Worm (Caenorhabditis elegans) whole organism, L4 larva: Measurements from ENCODE around the gene Y46D2A.1.

Source experiments
- F49E8.2 ChIP-seq: sonication (generic microtip); optimal IDR thresholded peaks from 2 replicates; lab custom pipeline; 2016; ENCODE audit warnings: missing compliant biosample characterization, mild to moderate bottlenecking, missing genetic modification characterization, borderline replicate concordance
- T20F7.1 ChIP-seq: fragments of 200-800 bp; sonication (Bioruptor generic); optimal IDR thresholded peaks from 2 replicates; lab custom pipeline; 2018; ENCODE audit warnings: mild to moderate bottlenecking, missing genetic modification characterization, missing compliant biosample characterization
- T26A8.4 ChIP-seq: fragments of 200-800 bp; sonication (Bioruptor generic); IDR thresholded peaks from 2 replicates; pipeline ENCODE4 v1.3.6; 2022; ENCODE audit warnings: missing genetic modification characterization, missing compliant biosample characterization
- Y105C5A.15 ChIP-seq: fragments of 200-800 bp; sonication (Bioruptor generic); IDR thresholded peaks from 2 replicates; pipeline ENCODE4 v1.3.6; 2022; ENCODE audit warnings: missing genetic modification characterization, missing compliant biosample characterization
- Y48G9A.11 ChIP-seq: fragments of 200-800 bp; sonication (Bioruptor generic); IDR thresholded peaks from 2 replicates; pipeline ENCODE4 v1.3.6; 2022; ENCODE audit warnings: missing genetic modification reagents, missing genetic modification characterization, missing compliant biosample characterization
- aha-1 ChIP-seq: fragments of 150-350 bp; peaks from one replicate; lab custom pipeline; 2014; ENCODE audit warnings: missing biosample characterization, missing genetic modification characterization
- aly-2 ChIP-seq: sonication (generic microtip); optimal IDR thresholded peaks from 2 replicates; lab custom pipeline; 2018; ENCODE audit warnings: missing biosample characterization, missing genetic modification characterization
- arid-1 ChIP-seq: fragments of 200-800 bp; sonication (Bioruptor generic); conservative IDR thresholded peaks from 2 replicates; pipeline ENCODE4 v1.3.6; 2022; ENCODE audit warnings: missing genetic modification reagents, missing genetic modification characterization, missing compliant biosample characterization
- attf-4 ChIP-seq: sonication (generic microtip); optimal IDR thresholded peaks from 3 replicates; lab custom pipeline; 2017; ENCODE audit warnings: missing biosample characterization, missing genetic modification characterization
- ceh-62 ChIP-seq: sonication (generic microtip); optimal IDR thresholded peaks from 2 replicates; lab custom pipeline; 2017; ENCODE audit warnings: missing biosample characterization, missing genetic modification characterization
- dmd-6 ChIP-seq: fragments of 200-800 bp; sonication (Bioruptor generic); IDR thresholded peaks from 2 replicates; pipeline ENCODE4 v1.3.6; 2022; ENCODE audit warnings: missing genetic modification reagents, missing genetic modification characterization, missing compliant biosample characterization
- egl-27 ChIP-seq: sonication (generic microtip); optimal IDR thresholded peaks from 3 replicates; lab custom pipeline; 2017; ENCODE audit warnings: missing biosample characterization, missing genetic modification reagents, missing genetic modification characterization
- jun-1 ChIP-seq: fragments of 150-350 bp; optimal IDR thresholded peaks from 2 replicates; lab custom pipeline; 2014; ENCODE audit warnings: missing biosample characterization, missing genetic modification reagents, missing genetic modification characterization
- lir-3 ChIP-seq: sonication (generic microtip); optimal IDR thresholded peaks from 2 replicates; lab custom pipeline; 2016; ENCODE audit warnings: mild to moderate bottlenecking, missing genetic modification characterization, missing compliant biosample characterization
- lsy-2 ChIP-seq, 2 experiments: fragments of 150-350 bp in 1 of 2; sonication (generic microtip) in 1 of 2; optimal IDR thresholded peaks; 2 replicates each; lab custom pipeline; 2014 to 2017; ENCODE audit warnings: missing biosample characterization in 2 of 2, missing genetic modification characterization in 2 of 2
- mdl-1 ChIP-seq, 2 experiments: fragments of 150-350 bp in 1 of 2; sonication (generic microtip) in 1 of 2; optimal IDR thresholded peaks; 2 replicates each; lab custom pipeline; 2014 to 2017; ENCODE audit warnings: missing biosample characterization in 2 of 2, missing genetic modification characterization in 2 of 2
- mep-1 ChIP-seq: fragments of 150-350 bp; sonication (generic microtip); optimal IDR thresholded peaks from 3 replicates; lab custom pipeline; 2014; ENCODE audit warnings: missing biosample characterization, missing genetic modification characterization
- mxl-2 ChIP-seq: fragments of 200-800 bp; sonication (Bioruptor generic); conservative IDR thresholded peaks from 2 replicates; pipeline ENCODE4 v1.3.6; 2022; ENCODE audit warnings: missing genetic modification reagents, missing genetic modification characterization, missing compliant biosample characterization
- nhr-237 ChIP-seq: sonication (generic microtip); optimal IDR thresholded peaks from 2 replicates; lab custom pipeline; 2017; ENCODE audit warnings: missing biosample characterization, missing genetic modification characterization
- nhr-28 ChIP-seq: fragments of 150-350 bp; optimal IDR thresholded peaks from 2 replicates; lab custom pipeline; 2014; ENCODE audit warnings: missing biosample characterization, missing genetic modification characterization
- nhr-77 ChIP-seq: fragments of 150-350 bp; optimal IDR thresholded peaks from 2 replicates; lab custom pipeline; 2014; ENCODE audit warnings: missing biosample characterization, missing genetic modification characterization
- pha-4 ChIP-seq, 2 experiments: fragments of 150-350 bp in 1 of 2; fragments of 200-800 bp in 1 of 2; sonication (Bioruptor generic) in 1 of 2; IDR thresholded peaks in 1 of 2; optimal IDR thresholded peaks in 1 of 2; 2 replicates each; pipeline versions ENCODE4 v1.3.6 to Lab custom; 2014 to 2022; ENCODE audit warnings: missing genetic modification characterization in 2 of 2, missing genetic modification reagents in 2 of 2, missing biosample characterization in 1 of 2, missing compliant biosample characterization in 1 of 2
- php-3 ChIP-seq: fragments of 200-800 bp; sonication (Bioruptor generic); IDR thresholded peaks from 2 replicates; pipeline ENCODE4 v1.3.6; 2022; ENCODE audit warnings: missing genetic modification reagents, missing genetic modification characterization, missing compliant biosample characterization
- sdz-12 ChIP-seq: fragments of 200-800 bp; sonication (Bioruptor generic); optimal IDR thresholded peaks from 2 replicates; lab custom pipeline; 2018; ENCODE audit warnings: mild to moderate bottlenecking, missing genetic modification characterization, missing compliant biosample characterization
- set-16 ChIP-seq: fragments of 200-800 bp; sonication (Bioruptor generic); IDR thresholded peaks from 2 replicates; pipeline ENCODE4 v1.3.6; 2022; ENCODE audit warnings: missing genetic modification reagents, missing genetic modification characterization, missing compliant biosample characterization
- unc-62 ChIP-seq, 3 experiments: fragments of 150-350 bp in 1 of 3; sonication (generic microtip); optimal IDR thresholded peaks in 2 of 3; peaks in 1 of 3; 1 replicate in 1 of 3; 2 replicates in 2 of 3; lab custom pipeline; 2014 to 2017; ENCODE audit warnings: missing biosample characterization in 3 of 3, missing genetic modification characterization in 3 of 3, missing genetic modification reagents in 3 of 3, missing genotype in 1 of 3
- vab-7 ChIP-seq: fragments of 200-800 bp; sonication (Bioruptor generic); IDR thresholded peaks from 2 replicates; pipeline ENCODE4 v1.3.6; 2022; ENCODE audit warnings: missing genetic modification reagents, missing genetic modification characterization, missing compliant biosample characterization
- zfp-3 ChIP-seq: fragments of 200-800 bp; sonication (Bioruptor generic); conservative IDR thresholded peaks from 2 replicates; pipeline ENCODE4 v1.3.6; 2022; ENCODE audit warnings: missing genetic modification reagents, missing genetic modification characterization, missing compliant biosample characterization

Y46D2A.1 gene

ce11 chrII:3322257-3322656 is at the start of gene Y46D2A.1:
TSS of gene Y46D2A.1 (plus strand) at chrII:3322557.
- TF ChIP-seq zfp-3 (GFP tag; lab: Robert Waterston, UW) (no peak), dmd-6 (GFP tag; lab: Robert Waterston, UW) (0 out of 2 replicates have a peak, but pooled peaks have one; percentile 12), nhr-28 (peak; percentile 22)
- TF ChIP-seq, all 104 proteins: peak for 2

ce11 chrII:3274923-3275322 is 47.4 kb upstream of the Y46D2A.1 start, which contains the start of gene F02E11.3:
TSS of gene F02E11.3 (minus strand) at chrII:3275023.
- TF ChIP-seq nhr-237 (tag; lab: Kevin White, UChicago) = no peak
- peak; percentile 45; the same call in 1 of the 2 replicates for TF ChIP-seq set-16
- TF ChIP-seq aha-1 (tag; lab: Kevin White, UChicago) = peak; percentile 58

ce11 chrII:3277686-3278085 is 44.7 kb upstream of the Y46D2A.1 start, which contains the start of gene F02E11.4:
TSS of gene F02E11.4 (minus strand) at chrII:3277786.
- TF ChIP-seq nhr-77 (tag; lab: Kevin White, UChicago) = no peak
- no peak for TF ChIP-seq jun-1 (tag; lab: Kevin White, UChicago)
- no peak for TF ChIP-seq ceh-62 (tag; lab: Kevin White, UChicago)
- TF ChIP-seq unc-62 (GFP tag; optimal IDR thresholded peaks at IDR 0.05 in 1 of 2; lab: Kevin White, UChicago) = peak in 1 of 2 experiments; percentile 6
- no peak for TF ChIP-seq unc-62 (tag; optimal IDR thresholded peaks at IDR 0.05; lab: Kevin White, UChicago)
- no peak for TF ChIP-seq mdl-1 (tag; optimal IDR thresholded peaks at IDR 0.05; lab: Kevin White, UChicago)
- 0 out of 2 replicates have a peak, but pooled peaks have one; percentile 34 for TF ChIP-seq arid-1 (GFP tag; lab: Robert Waterston, UW)
- no peak for TF ChIP-seq attf-4 (tag; lab: Kevin White, UChicago)
- peak; percentile 59 for TF ChIP-seq aha-1 (tag; lab: Kevin White, UChicago)
- TF ChIP-seq vab-7 (GFP tag; lab: Robert Waterston, UW) = no peak
- TF ChIP-seq sdz-12 (GFP tag; lab: Kevin White, UChicago) = no peak

- no peak for TF ChIP-seq aly-2 (tag; lab: Kevin White, UChicago)
- peak in 1 of 2 experiments; percentile 62 for TF ChIP-seq unc-62 (GFP tag; optimal IDR thresholded peaks at IDR 0.05 in 1 of 2; lab: Kevin White, UChicago)
- no peak for TF ChIP-seq unc-62 (tag; optimal IDR thresholded peaks at IDR 0.05; lab: Kevin White, UChicago)
These were observed 43.7 kb upstream of the Y46D2A.1 start, which contains the start of gene wht-4 for ce11 chrII:3278634-3279033. TSS of gene wht-4 (plus strand) at chrII:3278934.

ce11 chrII:3282353-3282752 is 40.0 kb upstream of the Y46D2A.1 start, which contains the start of gene nep-13:
TSS of gene nep-13 (plus strand) at chrII:3282653.
- no peak for TF ChIP-seq Y105C5A.15 (GFP tag; lab: Robert Waterston, UW)
- TF ChIP-seq mdl-1 (tag; optimal IDR thresholded peaks at IDR 0.05; lab: Kevin White, UChicago) = no peak
- TF ChIP-seq mep-1 (tag; lab: Kevin White, UChicago) = no peak
- no peak for TF ChIP-seq attf-4 (tag; lab: Kevin White, UChicago)
- no peak for TF ChIP-seq lir-3 (tag; lab: Kevin White, UChicago)
- TF ChIP-seq nhr-77 (tag; lab: Kevin White, UChicago) = no peak
- TF ChIP-seq T20F7.1 (GFP tag; lab: Kevin White, UChicago) = no peak
- no peak for TF ChIP-seq F49E8.2 (tag; lab: Kevin White, UChicago)
- no peak for TF ChIP-seq php-3 (GFP tag; lab: Robert Waterston, UW)
- no peak for TF ChIP-seq vab-7 (GFP tag; lab: Robert Waterston, UW)
- TF ChIP-seq egl-27 = no peak
- TF ChIP-seq, all 104 proteins: peak for 0

- no peak for TF ChIP-seq mxl-2 (GFP tag; lab: Robert Waterston, UW)
- TF ChIP-seq mep-1 (tag; lab: Kevin White, UChicago) = no peak
- no peak for TF ChIP-seq T26A8.4 (GFP tag; lab: Robert Waterston, UW)
- TF ChIP-seq dmd-6 (GFP tag; lab: Robert Waterston, UW) = no peak
- TF ChIP-seq lsy-2 (tag; optimal IDR thresholded peaks at IDR 0.05; lab: Kevin White, UChicago) = no peak
- no peak for TF ChIP-seq Y48G9A.11
- TF ChIP-seq pha-4 (GFP tag; IDR thresholded peaks at IDR 0.05; lab: Robert Waterston, UW) = no peak
- TF ChIP-seq pha-4 (tag; optimal IDR thresholded peaks at IDR 0.05; lab: Kevin White, UChicago) = no peak
- TF ChIP-seq set-16 = no peak
- no peak for TF ChIP-seq T20F7.1 (GFP tag; lab: Kevin White, UChicago)
These were observed 37.8 kb upstream of the Y46D2A.1 start, which contains the start of gene scl-15 for ce11 chrII:3284558-3284957. TSS of gene scl-15 (minus strand) at chrII:3284658.
